Worm (Caenorhabditis elegans) whole organism, dauer: Measurements from ENCODE around the gene W06G6.17.

Experiments used
- unc-62 ChIP-seq: sonication (generic microtip); optimal IDR thresholded peaks from 2 replicates; lab custom pipeline; 2017; ENCODE audit warnings: missing biosample characterization, missing genetic modification reagents, missing genetic modification characterization

Gene W06G6.17

DNA sequence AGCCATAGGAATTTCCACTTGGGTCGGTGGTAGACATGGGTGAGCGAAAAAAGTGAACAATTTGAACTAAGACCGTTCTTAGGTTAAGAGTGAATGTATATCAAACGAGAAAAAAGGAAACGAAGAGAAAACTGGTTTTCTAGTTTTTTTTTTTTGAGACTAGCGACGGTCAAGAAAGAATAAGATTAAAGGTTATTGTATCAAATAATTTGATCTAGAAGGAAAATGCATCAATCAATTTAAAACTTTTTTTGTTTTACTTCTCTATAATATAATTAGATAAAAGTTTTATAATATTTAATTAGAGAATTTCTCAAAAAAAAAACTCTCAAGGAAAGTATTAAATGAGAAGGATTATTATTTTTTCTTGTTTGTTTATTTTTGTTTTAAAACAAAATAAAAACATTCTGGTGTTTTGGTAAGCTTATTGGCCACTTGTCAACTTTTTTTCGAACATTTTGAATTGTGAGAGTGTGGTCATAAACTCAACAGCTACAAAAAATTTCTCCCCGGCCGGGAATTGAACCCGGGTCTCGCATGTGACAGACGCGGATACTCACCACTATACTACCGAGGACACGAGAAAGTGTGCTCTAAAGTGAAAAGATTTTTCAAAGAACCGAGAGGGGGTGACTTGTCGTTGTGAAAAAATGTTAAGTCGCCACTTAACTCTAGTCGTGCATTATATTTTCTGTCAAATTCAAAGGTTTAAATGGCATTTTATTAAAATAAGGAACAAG is at the start of gene W06G6.17:
Gene W06G6.17, minus strand, starts transcription at position 51 of the 740 bp plus-strand sequence.
- no peak for TF ChIP-seq unc-62 (GFP tag; lab: Kevin White, UChicago)

DNA sequence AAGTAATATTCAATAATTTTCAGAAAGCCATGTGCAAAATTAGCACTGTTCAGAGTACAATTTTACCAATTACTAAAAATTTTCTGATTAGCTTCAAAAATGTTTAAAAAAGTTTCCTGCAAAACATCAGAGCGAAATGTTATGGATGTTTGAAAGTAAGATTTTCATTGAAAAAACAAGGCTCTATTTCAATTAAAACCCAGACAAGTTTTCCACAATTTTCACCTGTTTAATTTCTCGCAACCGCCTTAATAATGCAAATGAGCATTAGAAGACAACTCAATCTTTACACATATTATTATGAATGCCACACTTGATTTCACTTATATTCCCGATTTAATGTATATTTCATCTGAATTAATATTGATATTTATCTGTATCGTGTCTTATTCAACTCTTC is 49.5 kb upstream of the W06G6.17 start, which contains the start of gene srz-101:
Gene srz-101, plus strand, starts transcription at position 301 of the 400 bp plus-strand sequence.
- TF ChIP-seq unc-62 (GFP tag; lab: Kevin White, UChicago): no peak

DNA sequence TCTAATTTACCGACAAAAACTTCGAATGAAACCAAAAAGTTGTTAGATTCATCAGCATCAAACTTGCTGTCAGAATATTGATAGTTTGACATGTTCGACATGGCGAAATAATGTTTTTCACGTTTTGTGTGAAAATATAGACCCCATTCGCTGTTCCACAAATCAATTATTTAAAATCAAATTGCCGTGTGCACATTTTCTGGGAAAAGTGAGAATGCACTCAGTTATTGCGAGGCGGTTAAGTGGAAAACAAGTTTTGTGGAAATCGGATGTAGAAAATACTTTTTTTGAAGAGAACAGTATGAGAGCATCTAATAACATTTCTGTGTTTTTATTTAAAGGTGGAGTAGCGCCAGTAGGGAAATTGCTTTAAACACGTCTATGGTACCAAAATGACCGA is 48.7 kb upstream of the W06G6.17 start, which contains the start of gene srw-42:
Gene srw-42, minus strand, starts transcription at position 101 of the 400 bp plus-strand sequence.
- no peak for TF ChIP-seq unc-62 (GFP tag; lab: Kevin White, UChicago)

DNA sequence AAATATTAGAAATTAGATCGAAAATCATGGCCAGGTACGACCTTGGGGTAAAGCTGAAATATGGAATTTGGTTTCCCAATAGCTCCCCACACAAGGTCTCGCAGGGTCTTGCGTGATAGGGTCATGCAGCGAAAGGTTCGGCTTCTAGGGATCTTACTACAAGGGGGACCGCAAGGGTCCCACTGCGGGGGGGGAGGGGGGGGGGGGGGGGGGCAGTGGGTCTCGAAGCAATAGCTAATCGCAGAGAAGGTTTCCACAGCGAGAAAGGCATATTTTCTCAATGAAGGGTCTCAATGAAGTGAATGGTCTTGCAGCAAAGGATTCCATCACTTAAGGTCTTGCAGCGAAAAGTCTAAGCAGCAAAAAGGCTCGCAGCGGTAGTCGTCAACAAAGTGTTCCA is 47.9 kb upstream of the W06G6.17 start:
- no peak for TF ChIP-seq unc-62 (GFP tag; lab: Kevin White, UChicago)

DNA sequence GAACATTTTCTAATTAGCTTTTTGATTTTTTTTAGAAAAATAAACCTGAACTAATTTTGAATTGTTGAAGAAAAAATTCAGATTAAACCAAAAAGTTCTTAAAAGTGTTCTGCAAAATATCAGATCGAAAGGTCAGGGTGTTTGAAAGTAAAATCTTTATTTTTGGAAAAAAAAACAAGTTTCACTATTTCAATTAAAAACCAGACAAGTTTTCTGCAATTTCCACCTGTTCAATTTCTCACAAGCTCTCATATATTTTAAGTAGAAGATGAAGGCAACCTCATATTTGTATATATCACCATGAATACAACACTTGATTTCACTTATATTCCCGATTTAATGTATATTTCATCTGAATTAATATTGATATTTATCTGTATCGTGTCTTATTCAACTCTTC is 42.2 kb upstream of the W06G6.17 start, which contains the start of gene srz-102:
Gene srz-102, plus strand, starts transcription at position 301 of the 400 bp plus-strand sequence.
- TF ChIP-seq unc-62 (GFP tag; lab: Kevin White, UChicago): no peak

DNA sequence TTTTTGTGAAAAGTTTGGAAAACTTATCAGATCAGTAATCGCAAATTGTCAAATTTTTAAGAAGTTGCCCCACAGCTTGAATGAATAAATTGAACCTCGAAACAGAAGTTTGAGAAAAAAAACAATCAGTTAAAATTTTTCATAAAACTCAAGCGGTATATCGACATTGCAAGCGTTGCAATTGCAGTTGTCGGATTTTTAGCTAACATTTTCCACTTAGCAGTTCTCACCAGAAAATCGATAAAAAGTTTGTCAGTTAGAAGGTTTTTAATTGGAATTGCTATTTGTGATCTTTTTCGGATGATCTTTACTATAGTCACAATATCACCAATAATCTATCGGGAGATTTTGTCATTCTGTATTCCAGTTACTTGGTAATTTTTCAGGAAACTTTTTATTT is 40.7 kb upstream of the W06G6.17 start, which contains the start of gene srw-43:
Gene srw-43, plus strand, starts transcription at position 301 of the 400 bp plus-strand sequence.
- no peak for TF ChIP-seq unc-62 (GFP tag; lab: Kevin White, UChicago)

DNA sequence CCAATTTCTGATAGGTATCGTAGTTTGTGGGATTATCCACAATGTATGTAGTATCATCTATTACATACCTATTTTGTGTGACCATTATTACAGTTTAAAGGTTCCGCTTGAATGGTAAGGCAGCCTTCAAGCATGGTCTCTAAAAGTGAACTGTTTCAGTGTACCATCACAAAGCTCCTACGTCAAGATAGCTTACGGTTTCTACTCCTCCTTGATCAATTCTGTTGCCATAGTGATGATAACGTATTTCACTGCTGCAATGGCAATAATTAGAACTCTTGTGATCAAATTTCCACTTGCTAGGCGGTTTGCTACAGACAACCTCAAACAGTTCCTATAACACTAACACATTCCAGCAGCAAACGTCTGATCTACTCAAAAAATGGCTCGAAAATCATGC is 38.3 kb upstream of the W06G6.17 start:
- no peak for TF ChIP-seq unc-62 (GFP tag; lab: Kevin White, UChicago)

DNA sequence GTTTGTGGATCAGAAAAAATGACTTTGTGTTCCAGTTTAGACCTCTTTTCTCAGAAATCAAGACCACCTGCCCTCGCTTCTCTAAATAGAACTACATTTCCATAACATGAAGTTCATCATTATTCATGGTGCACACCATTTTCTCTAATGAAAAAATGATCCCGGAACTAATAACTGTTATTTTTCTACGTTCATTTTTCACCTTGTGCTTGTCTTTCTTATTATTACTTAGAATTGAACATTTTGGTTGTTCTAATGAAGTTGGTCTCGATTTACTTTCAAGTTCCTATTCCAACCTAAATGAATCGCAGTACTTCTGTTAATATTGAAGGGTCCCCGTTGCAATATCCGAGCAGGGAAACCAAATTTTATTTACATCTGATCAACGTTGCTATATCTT is 37.8 kb upstream of the W06G6.17 start, which contains the start of gene srw-36:
Gene srw-36, plus strand, starts transcription at position 301 of the 400 bp plus-strand sequence.
- TF ChIP-seq unc-62 (GFP tag; lab: Kevin White, UChicago): no peak

DNA sequence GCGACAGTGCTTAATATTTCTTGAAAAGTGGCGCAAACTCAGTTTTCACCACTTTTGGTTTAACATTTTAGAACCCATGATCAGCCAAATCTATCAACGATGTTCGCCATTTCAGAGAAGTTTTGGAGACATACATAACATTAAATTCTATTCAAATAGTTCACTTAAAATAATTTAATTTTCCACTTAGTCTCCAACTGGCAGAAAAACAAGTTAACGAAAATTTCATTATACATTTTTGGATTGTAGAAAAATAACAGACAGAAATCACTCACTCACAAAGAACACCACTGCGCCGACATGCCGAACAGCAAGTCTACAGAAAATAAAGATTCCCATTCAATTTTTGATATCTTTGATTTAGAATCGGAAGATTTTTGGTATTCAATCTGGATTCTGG is 34.9 kb upstream of the W06G6.17 start, which contains the start of gene srw-44:
Gene srw-44, plus strand, starts transcription at position 301 of the 400 bp plus-strand sequence.
- TF ChIP-seq unc-62 (GFP tag; lab: Kevin White, UChicago): no peak

DNA sequence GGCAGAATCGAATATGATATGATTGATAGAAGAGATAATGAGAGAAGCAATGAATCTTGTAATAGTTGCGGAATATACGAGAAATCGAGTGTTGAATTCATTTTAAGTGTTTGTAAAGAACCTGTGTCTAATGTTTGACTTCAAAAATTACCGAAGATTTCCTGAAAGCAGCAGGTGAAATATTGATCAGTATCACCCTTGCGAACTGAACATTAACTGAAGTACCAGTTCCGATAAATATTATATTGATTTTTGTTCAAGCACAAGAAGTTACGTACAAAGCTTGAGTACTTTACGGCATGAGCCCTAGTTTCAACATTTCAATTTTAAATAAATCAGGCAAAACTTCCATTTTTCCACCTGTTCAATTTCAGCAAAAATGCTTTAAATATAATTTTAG is 34.2 kb upstream of the W06G6.17 start, which contains the start of gene srz-103:
Gene srz-103, minus strand, starts transcription at position 101 of the 400 bp plus-strand sequence.
- no peak for TF ChIP-seq unc-62 (GFP tag; lab: Kevin White, UChicago)

DNA sequence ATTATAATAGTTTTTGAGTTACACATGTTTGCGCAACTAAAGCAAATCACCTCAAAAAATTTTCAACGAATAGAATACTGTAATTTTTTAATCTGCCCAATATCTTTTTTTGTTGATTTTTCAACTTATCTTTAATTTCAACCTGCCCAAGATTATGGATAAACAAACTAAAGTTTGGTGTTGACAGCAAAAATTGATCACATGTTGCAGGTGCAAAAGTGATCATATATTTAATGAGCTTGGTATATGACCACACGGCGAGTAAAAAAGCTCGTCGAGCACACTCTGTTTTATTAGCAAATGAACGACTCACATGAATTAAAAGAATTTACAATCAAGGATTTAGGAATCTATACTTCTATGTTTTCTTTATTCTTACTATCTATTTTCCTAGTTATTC is 30.5 kb upstream of the W06G6.17 start, which contains the start of gene srz-1:
Gene srz-1, plus strand, starts transcription at position 301 of the 400 bp plus-strand sequence.
- no peak for TF ChIP-seq unc-62 (GFP tag; lab: Kevin White, UChicago)

DNA sequence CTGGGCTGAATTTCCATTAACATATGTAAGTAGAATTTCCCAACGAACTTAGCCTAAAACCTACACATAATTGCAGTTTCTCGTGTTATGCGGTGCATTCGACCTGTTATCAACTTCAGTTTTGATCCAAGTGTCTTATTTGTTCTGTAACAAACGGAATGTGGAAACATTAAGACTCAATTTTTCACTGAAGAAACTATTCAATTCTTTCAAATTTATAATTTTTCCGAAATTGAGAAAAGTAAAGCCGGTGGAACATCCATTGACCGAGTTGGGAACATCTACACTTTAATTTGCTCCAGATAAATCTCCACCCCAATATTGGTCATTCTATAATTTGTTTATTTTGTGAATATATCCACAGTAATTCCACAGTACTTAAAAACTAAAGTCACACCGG is 29.3 kb upstream of the W06G6.17 start:
- no peak for TF ChIP-seq unc-62 (GFP tag; lab: Kevin White, UChicago)

DNA sequence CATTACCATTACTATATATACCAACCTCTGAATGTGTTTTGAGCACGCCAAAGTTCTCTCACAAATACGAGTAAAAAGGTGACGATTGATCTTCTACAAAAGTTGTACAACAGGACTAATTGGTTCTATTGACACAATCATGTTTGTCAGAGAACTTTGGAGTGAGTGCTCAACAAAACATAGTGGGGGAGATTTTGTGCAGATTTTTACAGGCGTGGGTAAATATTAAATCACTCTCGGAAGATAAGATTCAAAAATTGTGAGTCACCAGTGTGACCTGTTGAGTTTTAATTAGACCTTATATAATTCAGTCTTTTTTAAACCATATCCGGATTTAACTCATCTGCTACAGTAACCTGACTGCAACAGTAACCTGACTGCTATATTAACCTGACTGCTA is 27.1 kb upstream of the W06G6.17 start, which contains the start of gene F14F8.8:
Gene F14F8.8, minus strand, starts transcription at position 101 of the 400 bp plus-strand sequence.
- TF ChIP-seq unc-62 (GFP tag; lab: Kevin White, UChicago): no peak

DNA sequence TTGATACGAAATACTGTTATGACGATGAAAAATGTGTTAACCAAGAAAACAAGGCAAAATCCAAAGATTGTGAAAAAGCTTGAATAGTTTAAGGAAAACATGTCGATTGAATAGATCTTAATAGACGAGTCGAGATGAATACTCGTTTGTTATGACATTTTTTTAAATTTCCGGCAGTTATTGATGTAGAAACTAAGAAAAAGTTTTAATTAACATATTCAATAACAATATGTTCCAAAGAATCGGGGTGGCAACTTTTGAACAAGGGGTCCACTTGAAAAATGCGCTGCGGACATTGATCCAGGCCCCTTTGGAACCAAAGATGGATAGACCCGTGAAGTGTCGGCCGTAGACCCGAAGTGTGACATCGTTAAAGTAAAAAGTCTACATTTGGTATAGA is 26.1 kb upstream of the W06G6.17 start, which contains the start of gene str-61:
Gene str-61, minus strand, starts transcription at position 101 of the 400 bp plus-strand sequence.
- TF ChIP-seq unc-62 (GFP tag; lab: Kevin White, UChicago): no peak

DNA sequence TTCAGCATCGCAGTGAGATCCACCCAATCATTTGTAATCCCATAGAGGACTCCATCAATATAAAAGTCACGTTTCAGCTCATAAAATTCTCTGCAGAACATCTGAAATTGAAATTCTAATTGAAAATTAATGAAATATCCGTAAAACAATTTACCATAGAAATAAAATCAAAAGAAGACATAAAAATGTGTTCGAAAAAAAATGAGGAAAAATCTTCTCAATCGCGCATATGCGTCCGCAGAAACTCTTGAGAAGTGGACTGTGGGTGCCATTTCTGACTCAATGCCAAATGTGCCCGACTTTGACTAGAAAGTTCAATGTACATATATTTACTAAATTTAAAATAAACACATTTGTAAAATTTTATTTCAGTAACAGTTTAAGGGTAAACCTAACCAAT is 23.4 kb upstream of the W06G6.17 start, which contains the start of gene F14F8.9:
Gene F14F8.9, minus strand, starts transcription at position 101 of the 400 bp plus-strand sequence.
- TF ChIP-seq unc-62 (GFP tag; lab: Kevin White, UChicago): no peak

DNA sequence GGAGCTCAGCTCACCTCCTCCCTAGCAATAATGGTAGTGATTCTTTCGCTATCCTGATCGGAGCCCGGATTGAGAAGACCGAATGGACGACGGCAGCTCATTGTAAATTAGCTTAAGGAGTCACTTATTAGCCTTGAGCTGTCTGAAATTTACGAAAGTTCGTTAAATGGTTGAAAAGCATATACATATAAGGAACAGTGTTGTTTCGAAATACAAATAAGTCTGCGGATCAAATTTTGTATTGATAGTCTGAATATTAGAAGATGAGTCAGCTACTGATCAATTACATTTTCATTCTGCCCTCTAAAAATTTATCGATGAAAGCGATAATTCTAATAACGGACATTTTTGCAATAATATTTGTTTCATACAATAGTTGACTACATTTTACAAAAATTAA is 21.6 kb upstream of the W06G6.17 start, which contains the start of gene F14F8.14:
Gene F14F8.14, minus strand, starts transcription at position 101 of the 400 bp plus-strand sequence.
- no peak for TF ChIP-seq unc-62 (GFP tag; lab: Kevin White, UChicago)
